Worm (Caenorhabditis elegans) whole organism, L4 larva: ENCODE measurements around the gene Y49E10.29.

Experiments used
- ZK546.5 ChIP-seq, 2 experiments: sonication (generic microtip); optimal IDR thresholded peaks; 2 replicates each; lab custom pipeline; 2017; ENCODE audit warnings: missing biosample characterization in 2 of 2, missing genetic modification characterization in 2 of 2
- aha-1 ChIP-seq: fragments of 150-350 bp; peaks from one replicate; lab custom pipeline; 2014; ENCODE audit warnings: missing biosample characterization, missing genetic modification characterization
- ama-1 ChIP-seq: fragments of 150-350 bp; optimal IDR thresholded peaks from 2 replicates; lab custom pipeline; 2014; ENCODE audit warnings: inconsistent platforms, mixed read lengths
- ceh-32 ChIP-seq: sonication (generic microtip); optimal IDR thresholded peaks from 2 replicates; lab custom pipeline; 2016; ENCODE audit warnings: mild to moderate bottlenecking, missing genetic modification characterization, missing compliant biosample characterization; ENCODE audit not compliant: poor library complexity
- ceh-82 ChIP-seq: sonication (generic microtip); optimal IDR thresholded peaks from 2 replicates; lab custom pipeline; 2017; ENCODE audit warnings: missing biosample characterization, missing genetic modification characterization
- dpl-1 ChIP-seq: fragments of 150-350 bp; optimal IDR thresholded peaks from 2 replicates; lab custom pipeline; 2014; ENCODE audit warnings: missing biosample characterization, missing genetic modification reagents, missing genetic modification characterization
- hmg-1.1 ChIP-seq: fragments of 200-800 bp; sonication (Bioruptor generic); IDR thresholded peaks from 2 replicates; pipeline ENCODE4 v1.3.6; 2022; ENCODE audit warnings: missing genetic modification reagents, missing genetic modification characterization, missing compliant biosample characterization
- lin-39 ChIP-seq: fragments of 150-350 bp; optimal IDR thresholded peaks from 2 replicates; lab custom pipeline; 2014; ENCODE audit warnings: missing biosample characterization, missing genetic modification reagents, missing genetic modification characterization
- php-3 ChIP-seq: fragments of 200-800 bp; sonication (Bioruptor generic); IDR thresholded peaks from 2 replicates; pipeline ENCODE4 v1.3.6; 2022; ENCODE audit warnings: missing genetic modification reagents, missing genetic modification characterization, missing compliant biosample characterization
- pqm-1 ChIP-seq: sonication (generic microtip); optimal IDR thresholded peaks from 2 replicates; lab custom pipeline; 2017; ENCODE audit warnings: missing biosample characterization, missing genetic modification characterization
- sdz-12 ChIP-seq: fragments of 200-800 bp; sonication (Bioruptor generic); optimal IDR thresholded peaks from 2 replicates; lab custom pipeline; 2018; ENCODE audit warnings: mild to moderate bottlenecking, missing genetic modification characterization, missing compliant biosample characterization
- unc-130 ChIP-seq: sonication (generic microtip); optimal IDR thresholded peaks from 2 replicates; lab custom pipeline; 2016; ENCODE audit warnings: missing genetic modification reagents, missing genetic modification characterization, missing compliant biosample characterization
- vab-7 ChIP-seq: fragments of 200-800 bp; sonication (Bioruptor generic); IDR thresholded peaks from 2 replicates; pipeline ENCODE4 v1.3.6; 2022; ENCODE audit warnings: missing genetic modification reagents, missing genetic modification characterization, missing compliant biosample characterization
- zfp-2 ChIP-seq: sonication (generic microtip); optimal IDR thresholded peaks from 2 replicates; lab custom pipeline; 2016; ENCODE audit warnings: mild to moderate bottlenecking, missing genetic modification characterization, missing compliant biosample characterization

DNA sequence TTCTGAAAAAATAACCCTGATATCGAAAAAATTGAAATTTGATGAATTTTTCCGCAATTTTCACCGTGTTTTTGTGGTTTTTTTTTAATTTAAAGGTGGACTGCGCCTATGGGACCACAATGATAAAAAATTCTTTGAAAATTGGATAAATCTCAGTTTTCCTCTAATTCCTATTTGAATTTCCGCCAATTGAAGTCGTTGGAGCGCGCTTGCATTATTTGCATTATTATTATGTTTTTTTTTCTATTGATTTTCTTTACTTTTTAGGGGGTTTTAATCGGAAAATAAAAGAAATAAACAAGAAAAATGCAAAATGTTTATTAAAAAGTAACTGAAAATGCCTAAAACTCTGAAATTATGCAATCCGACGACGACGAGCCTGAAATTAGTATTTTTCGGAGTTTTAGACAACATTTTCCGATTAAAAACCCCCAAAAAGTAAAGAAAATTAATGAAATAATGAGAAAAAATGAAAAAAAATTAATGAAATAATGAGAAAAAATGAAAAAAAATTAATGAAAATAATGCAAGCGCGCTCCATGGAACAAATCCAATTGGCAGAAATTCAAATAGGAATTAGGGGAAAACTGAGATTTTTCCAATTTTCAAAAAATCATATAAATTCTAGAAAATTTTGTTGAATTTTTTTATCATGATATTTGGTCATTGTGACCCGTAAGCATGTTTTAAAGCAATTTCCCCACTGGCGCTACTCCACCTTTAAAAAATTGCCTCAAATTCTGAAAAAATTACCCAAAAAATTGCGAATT is 13.1 kb upstream of the Y49E10.29 start:
- TF ChIP-seq pqm-1 (tag; lab: Kevin White, UChicago) (no peak), ceh-82 (tag; lab: Kevin White, UChicago) (no peak), lin-39 (tag; lab: Kevin White, UChicago) (no peak), hmg-1.1 (GFP tag; lab: Robert Waterston, UW) (no peak), dpl-1 (GFP tag; lab: Kevin White, UChicago) (no peak), php-3 (no peak), ceh-32 (tag; lab: Kevin White, UChicago) (no peak), sdz-12 (GFP tag; lab: Kevin White, UChicago) (no peak), aha-1 (tag; lab: Kevin White, UChicago) (peak; percentile 49), ama-1 (lab: Kevin White, UChicago) (no peak), vab-7 (GFP tag; lab: Robert Waterston, UW) (no peak), zfp-2 (tag; lab: Kevin White, UChicago) (no peak), unc-130 (GFP tag; lab: Kevin White, UChicago) (no peak), ZK546.5 (tag; optimal IDR thresholded peaks at IDR 0.05; lab: Kevin White, UChicago) (no peak)
